Fruit fly (Drosophila melanogaster) whole organism: ENCODE measurements around the gene CG14273.

Source experiments
- CG8478 ChIP-seq: fragments of >200 bp; optimal IDR thresholded peaks from 2 replicates; lab custom pipeline; 2018; ENCODE audit warnings: inconsistent platforms
- Dll ChIP-seq: fragments of >200 bp; optimal IDR thresholded peaks from 2 replicates; lab custom pipeline; 2017
- EcR ChIP-seq, 2 experiments: fragments of >200 bp; optimal IDR thresholded peaks; 2 replicates each; lab custom pipeline; 2017; ENCODE audit warnings: missing biosample characterization in 2 of 2, missing genetic modification characterization in 2 of 2, missing genetic modification reagents in 2 of 2
- pan ChIP-seq: fragments of >200 bp; optimal IDR thresholded peaks from 2 replicates; lab custom pipeline; 2017
- psq ChIP-seq: fragments of >200 bp; optimal IDR thresholded peaks from 2 replicates; lab custom pipeline; 2017
- usp ChIP-seq: fragments of >200 bp; optimal IDR thresholded peaks from 2 replicates; lab custom pipeline; 2017; ENCODE audit warnings: missing biosample characterization, missing genetic modification characterization, mixed read lengths

CG14273 gene

dm6 chr2L:8342395-8342794 is at the start of gene CG14273:
Gene CG14273 (plus strand): TSS chr2L:8342695.
- TF ChIP-seq pan (lab: Kevin White, UChicago) = no peak
- TF ChIP-seq Dll (lab: Kevin White, UChicago) = no peak
- no peak for TF ChIP-seq CG8478 (lab: Kevin White, UChicago)
- TF ChIP-seq EcR (GFP tag; optimal IDR thresholded peaks at IDR 0.05; lab: Kevin White, UChicago) = no peak
- TF ChIP-seq usp (GFP tag; lab: Kevin White, UChicago) = no peak

dm6 chr2L:8293449-8293848 is 49.0 kb upstream of the CG14273 start:
- TF ChIP-seq EcR (GFP tag; optimal IDR thresholded peaks at IDR 0.05; lab: Kevin White, UChicago) (no peak), usp (GFP tag; lab: Kevin White, UChicago) (no peak), CG8478 (lab: Kevin White, UChicago) (no peak), psq (lab: Kevin White, UChicago) (no peak), pan (lab: Kevin White, UChicago) (no peak), Dll (lab: Kevin White, UChicago) (no peak)

dm6 chr2L:8294043-8294442 is 48.5 kb upstream of the CG14273 start:
- no peak for TF ChIP-seq usp (GFP tag; lab: Kevin White, UChicago)

- no peak for TF ChIP-seq usp (GFP tag; lab: Kevin White, UChicago)
- no peak for TF ChIP-seq pan (lab: Kevin White, UChicago)
- no peak for TF ChIP-seq psq (lab: Kevin White, UChicago)
- no peak for TF ChIP-seq Dll (lab: Kevin White, UChicago)
- no peak for TF ChIP-seq CG8478 (lab: Kevin White, UChicago)
Measured at dm6 chr2L:8296395-8296794, 46.1 kb upstream of the CG14273 start.

- TF ChIP-seq Dll (lab: Kevin White, UChicago) = no peak
- no peak for TF ChIP-seq usp (GFP tag; lab: Kevin White, UChicago)
- TF ChIP-seq EcR (GFP tag; optimal IDR thresholded peaks at IDR 0.05; lab: Kevin White, UChicago) = no peak
- TF ChIP-seq psq (lab: Kevin White, UChicago) = no peak
- TF ChIP-seq CG8478 (lab: Kevin White, UChicago) = no peak
- TF ChIP-seq pan (lab: Kevin White, UChicago) = no peak
Measured at dm6 chr2L:8297070-8297469, 45.4 kb upstream of the CG14273 start.

- no peak for TF ChIP-seq usp (GFP tag; lab: Kevin White, UChicago)
- no peak for TF ChIP-seq psq (lab: Kevin White, UChicago)
Measured at dm6 chr2L:8299194-8299811, 43.2 kb upstream of the CG14273 start.

dm6 chr2L:8300220-8301167 is 42.0 kb upstream of the CG14273 start, which contains the start of gene Btk:
Gene Btk (minus strand): TSS chr2L:8301079.
- TF ChIP-seq Dll (lab: Kevin White, UChicago) = no peak
- TF ChIP-seq EcR (GFP tag; optimal IDR thresholded peaks at IDR 0.05; lab: Kevin White, UChicago) = peak in 1 of 2 experiments; percentile 25

- no peak for TF ChIP-seq psq (lab: Kevin White, UChicago)
- TF ChIP-seq Dll (lab: Kevin White, UChicago) = no peak
- no peak for TF ChIP-seq EcR (GFP tag; optimal IDR thresholded peaks at IDR 0.05; lab: Kevin White, UChicago)
- no peak for TF ChIP-seq CG8478 (lab: Kevin White, UChicago)
- TF ChIP-seq usp (GFP tag; lab: Kevin White, UChicago) = no peak
- TF ChIP-seq pan (lab: Kevin White, UChicago) = no peak
Measured at dm6 chr2L:8302766-8303479, 39.6 kb upstream of the CG14273 start, which contains the start of the genes wol and Scgalpha. Gene wol (minus strand): TSS chr2L:8302985. Gene Scgalpha (plus strand): TSS chr2L:8303429.

dm6 chr2L:8304635-8305034 is 37.9 kb upstream of the CG14273 start:
- no peak for TF ChIP-seq EcR (GFP tag; optimal IDR thresholded peaks at IDR 0.05; lab: Kevin White, UChicago)
- TF ChIP-seq pan (lab: Kevin White, UChicago) = no peak
- TF ChIP-seq Dll (lab: Kevin White, UChicago) = no peak
- TF ChIP-seq CG8478 (lab: Kevin White, UChicago) = no peak
- no peak for TF ChIP-seq psq (lab: Kevin White, UChicago)
- TF ChIP-seq usp (GFP tag; lab: Kevin White, UChicago) = no peak

dm6 chr2L:8305409-8305808 is 37.1 kb upstream of the CG14273 start, which contains the start of gene CG7840:
Gene CG7840 (plus strand): TSS chr2L:8305586.
- TF ChIP-seq CG8478 (lab: Kevin White, UChicago) (no peak), psq (lab: Kevin White, UChicago) (no peak), Dll (lab: Kevin White, UChicago) (no peak), EcR (GFP tag; optimal IDR thresholded peaks at IDR 0.05; lab: Kevin White, UChicago) (no peak), usp (GFP tag; lab: Kevin White, UChicago) (no peak), pan (lab: Kevin White, UChicago) (no peak)
